Fruit fly (Drosophila melanogaster): Measurements from ENCODE around the gene CG12268.

The CG12268 gene

DNA sequence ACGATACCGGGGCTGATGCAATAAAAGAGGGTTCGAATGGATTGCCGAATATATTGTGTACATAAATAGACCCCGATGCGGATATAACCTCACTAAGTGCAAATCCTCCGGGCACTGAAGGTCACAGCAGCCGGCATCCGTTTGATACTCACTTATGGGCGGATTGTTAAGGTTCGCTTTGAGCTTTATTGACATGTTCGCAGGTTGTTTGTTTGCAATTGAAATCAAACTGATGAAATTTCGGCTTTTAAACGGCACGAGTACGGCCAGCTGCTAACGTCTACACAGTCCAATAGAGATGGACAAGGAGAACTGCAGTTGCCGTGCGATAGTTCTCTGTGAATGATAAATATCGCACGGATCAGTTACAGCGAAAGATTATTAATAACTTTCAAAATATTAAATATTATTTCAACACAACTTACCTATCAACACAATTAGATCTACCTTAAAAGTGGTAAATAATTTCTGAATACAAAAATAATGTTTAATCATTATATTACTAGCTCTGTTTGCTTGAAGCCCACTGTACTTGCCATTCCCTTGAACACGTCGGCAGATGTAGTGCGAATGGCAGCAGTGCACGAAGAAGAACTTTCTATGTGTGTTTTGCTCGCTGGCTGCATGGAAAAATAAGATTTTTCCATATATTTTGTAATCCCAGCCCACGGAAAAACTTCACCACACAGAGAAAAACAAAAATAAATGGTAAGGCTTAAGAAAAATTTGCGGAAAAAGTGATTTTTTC lies 10.0 kb upstream of the CG12268 start, which contains the start of the genes GluProRS and AP-1sigma (continued):
- TF ChIP-seq vri (GFP tag; optimal IDR thresholded peaks at IDR 0.05) (peak; percentile 74), CG10631 (GFP tag; optimal IDR thresholded peaks at IDR 0.05) (peak; percentile 92), CG31627 (GFP tag; optimal IDR thresholded peaks at IDR 0.05) (peak; percentile 91), CG6808 (GFP tag; optimal IDR thresholded peaks at IDR 0.05) (peak; percentile 67), svp (GFP tag) (peak; percentile 93), CG10669 (GFP tag; optimal IDR thresholded peaks at IDR 0.05) (peak; percentile 81), lz (GFP tag; optimal IDR thresholded peaks at IDR 0.05) (peak; percentile 92), acj6 (GFP tag; optimal IDR thresholded peaks at IDR 0.05) (peak; percentile 91), CG3032 (tag; optimal IDR thresholded peaks at IDR 0.05) (peak; percentile 86), Smox (GFP tag; optimal IDR thresholded peaks at IDR 0.05) (peak; percentile 88)

DNA sequence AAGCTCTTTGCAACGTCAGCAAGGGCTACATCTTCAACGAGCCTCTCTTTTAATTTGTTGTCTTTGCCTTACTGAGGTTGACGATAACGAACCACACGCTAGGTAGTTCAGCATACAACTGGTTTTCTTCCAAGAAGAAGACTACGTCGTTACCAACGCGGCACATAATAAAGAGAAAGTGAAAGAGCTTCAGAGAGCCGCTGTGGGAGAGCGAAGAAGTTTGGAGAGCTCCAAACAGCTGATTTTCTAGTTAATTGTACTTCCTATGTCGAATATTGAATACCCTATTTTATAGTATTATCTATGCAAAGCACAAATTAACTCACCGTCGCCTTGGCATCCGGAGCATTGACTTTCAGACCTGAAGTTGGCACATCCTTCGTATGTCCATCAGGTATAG lies 7.2 kb upstream of the CG12268 start:
- TF ChIP-seq CG8119 (GFP tag; IDR thresholded peaks at IDR 0.05) (peak; percentile 29; the same call in 1 of the 3 replicates), CG32006 (GFP tag; optimal IDR thresholded peaks at IDR 0.05) (no peak), esn (GFP tag; optimal IDR thresholded peaks at IDR 0.05) (peak; percentile 23), Blimp-1 (GFP tag; optimal IDR thresholded peaks at IDR 0.05) (peak; percentile 90), Lpt (GFP tag; optimal IDR thresholded peaks at IDR 0.05) (peak; percentile 20), vri (GFP tag; optimal IDR thresholded peaks at IDR 0.05) (no peak), CG6163 (GFP tag; IDR thresholded peaks at IDR 0.05) (peak; percentile 41; the same call in 1 of the 3 replicates), CG15336 (GFP tag; IDR thresholded peaks at IDR 0.05) (peak; percentile 55; the same call in 1 of the 2 replicates), Eip75B (GFP tag; optimal IDR thresholded peaks at IDR 0.05) (peak; percentile 30), CG1621 (tag; optimal IDR thresholded peaks at IDR 0.05) (no peak), achi (GFP tag; optimal IDR thresholded peaks at IDR 0.05) (no peak), CG6276 (GFP tag; optimal IDR thresholded peaks at IDR 0.05) (no peak), Ets96B (tag; optimal IDR thresholded peaks at IDR 0.05) (no peak), CG11762 (GFP tag; optimal IDR thresholded peaks at IDR 0.05; ENCODE audit: insufficient read depth) (no peak), Hr39 (GFP tag; optimal IDR thresholded peaks at IDR 0.05) (no peak), CG3919 (GFP tag; optimal IDR thresholded peaks at IDR 0.05) (peak; percentile 41), ss (GFP tag; optimal IDR thresholded peaks at IDR 0.05) (peak in 1 of 2 experiments; percentile 24), Sox102F (GFP tag; optimal IDR thresholded peaks at IDR 0.05) (peak; percentile 17), Eip78C (GFP tag) (peak; percentile 81), CG11294 (GFP tag; IDR thresholded peaks at IDR 0.05) (no peak), CG6854 (GFP tag; optimal IDR thresholded peaks at IDR 0.05) (peak; percentile 56), svp (GFP tag) (peak; percentile 46), topi (GFP tag; optimal IDR thresholded peaks at IDR 0.05) (peak; percentile 21), dsx (GFP tag; optimal IDR thresholded peaks at IDR 0.05; ENCODE audit: poor library complexity, severe bottlenecking) (peak; percentile 57), CG9139 (GFP tag; optimal IDR thresholded peaks at IDR 0.05) (no peak), eg (GFP tag; IDR thresholded peaks at IDR 0.05) (peak; percentile 17; the same call in 1 of the 3 replicates), CG3032 (tag; optimal IDR thresholded peaks at IDR 0.05) (no peak)

DNA sequence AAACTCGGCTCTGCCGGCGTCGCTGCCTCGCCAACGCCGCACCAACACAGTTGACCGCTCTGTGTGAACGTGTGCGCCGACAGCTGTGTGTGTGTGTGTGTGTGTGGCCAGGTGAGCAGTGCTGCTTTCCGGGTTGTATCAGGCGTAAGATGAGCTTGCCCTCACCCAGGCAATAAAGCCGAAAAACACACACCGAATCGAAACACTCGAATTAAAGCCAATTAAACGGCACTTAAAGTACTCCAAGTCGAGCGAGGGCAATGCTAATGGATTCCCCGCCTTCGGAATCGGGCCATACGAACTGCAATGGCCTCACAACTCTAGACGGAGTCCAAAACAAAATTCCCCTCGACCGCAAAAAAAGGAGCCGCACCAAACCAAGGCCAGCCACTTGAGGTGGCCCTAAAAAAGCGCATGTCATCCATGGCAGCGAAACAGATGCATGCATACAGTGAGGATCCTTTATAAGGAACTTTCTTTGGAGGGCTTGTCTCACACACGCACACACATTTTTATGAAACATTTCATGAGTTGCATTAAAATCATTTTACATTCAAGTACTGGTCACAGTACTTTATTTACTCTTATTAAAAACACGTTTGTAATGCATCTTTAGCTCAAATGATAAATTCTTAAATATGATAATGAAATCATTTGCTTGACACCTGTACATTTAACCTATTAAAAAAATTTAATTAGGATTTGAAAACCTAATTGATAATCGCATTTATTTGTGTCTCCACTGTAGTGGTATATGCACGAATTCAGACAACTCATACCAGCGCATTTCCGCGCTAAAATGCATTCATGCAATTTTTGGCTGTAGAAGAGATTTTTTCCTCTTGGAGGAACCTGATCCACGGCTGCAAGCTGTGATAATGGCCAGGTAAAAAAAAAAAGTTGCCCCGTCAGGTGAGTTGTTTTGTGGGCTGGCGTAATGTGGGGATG lies 516 bp upstream of the CG12268 start:
- peak; percentile 93 for TF ChIP-seq CG8119 (GFP tag; IDR thresholded peaks at IDR 0.05)
- peak; percentile 94 for TF ChIP-seq OdsH (GFP tag; optimal IDR thresholded peaks at IDR 0.05)
- TF ChIP-seq CG6276 (GFP tag; optimal IDR thresholded peaks at IDR 0.05): peak; percentile 89
- peak; percentile 94 for TF ChIP-seq CG10631 (GFP tag; optimal IDR thresholded peaks at IDR 0.05)
- peak; percentile 48 for TF ChIP-seq CG11294 (GFP tag; IDR thresholded peaks at IDR 0.05)
- TF ChIP-seq CG3032 (tag; optimal IDR thresholded peaks at IDR 0.05): peak; percentile 98
- TF ChIP-seq Hr39 (GFP tag; optimal IDR thresholded peaks at IDR 0.05): peak; percentile 94
- peak; percentile 97 for TF ChIP-seq esn (GFP tag; optimal IDR thresholded peaks at IDR 0.05)
- peak; percentile 78 for TF ChIP-seq eg (GFP tag; IDR thresholded peaks at IDR 0.05)
- TF ChIP-seq CG31627 (GFP tag; optimal IDR thresholded peaks at IDR 0.05): peak; percentile 94
- peak; percentile 93 to 98 for TF ChIP-seq ss (GFP tag; optimal IDR thresholded peaks at IDR 0.05)
- peak; percentile 95 for TF ChIP-seq CG34406 (GFP tag; optimal IDR thresholded peaks at IDR 0.05)
- peak; percentile 92 for TF ChIP-seq salr (GFP tag; optimal IDR thresholded peaks at IDR 0.05)
- peak; percentile 98 for TF ChIP-seq Ets96B (tag; optimal IDR thresholded peaks at IDR 0.05)
- peak; percentile 96 for TF ChIP-seq Eip75B (GFP tag; optimal IDR thresholded peaks at IDR 0.05)
- peak; percentile 91 for TF ChIP-seq Hr4 (GFP tag; optimal IDR thresholded peaks at IDR 0.05)
- TF ChIP-seq CG8319 (GFP tag; optimal IDR thresholded peaks at IDR 0.05): peak; percentile 92
- peak; percentile 81 for TF ChIP-seq CG6854 (GFP tag; optimal IDR thresholded peaks at IDR 0.05)
- TF ChIP-seq CG1621 (tag; optimal IDR thresholded peaks at IDR 0.05): peak; percentile 73
- TF ChIP-seq Sox102F (GFP tag; optimal IDR thresholded peaks at IDR 0.05): peak; percentile 93
- TF ChIP-seq Eip93F (GFP tag; optimal IDR thresholded peaks at IDR 0.05): peak; percentile 73
- TF ChIP-seq Blimp-1 (GFP tag; optimal IDR thresholded peaks at IDR 0.05): peak; percentile 67
- peak; percentile 78 for TF ChIP-seq CG4318 (GFP tag; optimal IDR thresholded peaks at IDR 0.05)
- TF ChIP-seq vri (GFP tag; optimal IDR thresholded peaks at IDR 0.05): peak; percentile 88
